Worm (Caenorhabditis elegans) whole organism, L4 larva: ENCODE results near the gene H01M10.2.

Experiments
- D1046.2 ChIP-seq: fragments of 200-800 bp; sonication (Bioruptor generic); IDR thresholded peaks from 2 replicates; pipeline ENCODE4 v1.3.6; 2022; ENCODE audit warnings: missing genetic modification characterization, missing compliant biosample characterization
- F10B5.3 ChIP-seq: sonication (generic microtip); optimal IDR thresholded peaks from 2 replicates; lab custom pipeline; 2016; ENCODE audit warnings: mild to moderate bottlenecking, missing genetic modification characterization, missing compliant biosample characterization
- F26F4.8 ChIP-seq: fragments of 200-800 bp; sonication (Bioruptor generic); conservative IDR thresholded peaks from 2 replicates; pipeline ENCODE4 v1.3.6; 2022; ENCODE audit warnings: missing genetic modification characterization, missing compliant biosample characterization
- F44E2.7 ChIP-seq: fragments of 200-800 bp; sonication (Bioruptor generic); IDR thresholded peaks from 2 replicates; pipeline ENCODE4 v2.1.2; 2022; ENCODE audit warnings: missing genetic modification characterization, missing compliant biosample characterization
- F49E8.2 ChIP-seq: sonication (generic microtip); optimal IDR thresholded peaks from 2 replicates; lab custom pipeline; 2016; ENCODE audit warnings: missing compliant biosample characterization, mild to moderate bottlenecking, missing genetic modification characterization, borderline replicate concordance
- Y5F2A.4 ChIP-seq: fragments of 200-800 bp; sonication (Bioruptor generic); optimal IDR thresholded peaks from 2 replicates; lab custom pipeline; 2018; ENCODE audit warnings: mild to moderate bottlenecking, missing genetic modification characterization, missing compliant biosample characterization
- ZK546.5 ChIP-seq, 2 experiments: sonication (generic microtip); optimal IDR thresholded peaks; 2 replicates each; lab custom pipeline; 2017; ENCODE audit warnings: missing biosample characterization in 2 of 2, missing genetic modification characterization in 2 of 2
- ceh-28 ChIP-seq: fragments of 150-350 bp; optimal IDR thresholded peaks from 2 replicates; lab custom pipeline; 2014; ENCODE audit warnings: missing biosample characterization, missing genetic modification reagents, missing genetic modification characterization
- ceh-32 ChIP-seq: sonication (generic microtip); optimal IDR thresholded peaks from 2 replicates; lab custom pipeline; 2016; ENCODE audit warnings: mild to moderate bottlenecking, missing genetic modification characterization, missing compliant biosample characterization; ENCODE audit not compliant: poor library complexity
- ceh-62 ChIP-seq: sonication (generic microtip); optimal IDR thresholded peaks from 2 replicates; lab custom pipeline; 2017; ENCODE audit warnings: missing biosample characterization, missing genetic modification characterization
- ces-1 ChIP-seq: fragments of 150-350 bp; sonication (generic microtip); optimal IDR thresholded peaks from 4 replicates; lab custom pipeline; 2014; ENCODE audit warnings: missing biosample characterization, missing genetic modification reagents, missing genetic modification characterization
- duxl-1 ChIP-seq: sonication (generic microtip); optimal IDR thresholded peaks from 2 replicates; lab custom pipeline; 2016; ENCODE audit warnings: mild to moderate bottlenecking, missing genetic modification characterization, moderate library complexity, missing compliant biosample characterization; ENCODE audit not compliant: poor library complexity
- egl-27 ChIP-seq: sonication (generic microtip); optimal IDR thresholded peaks from 3 replicates; lab custom pipeline; 2017; ENCODE audit warnings: missing biosample characterization, missing genetic modification reagents, missing genetic modification characterization
- egl-43 ChIP-seq: fragments of 200-800 bp; sonication (Bioruptor generic); IDR thresholded peaks from 2 replicates; pipeline ENCODE4 v1.3.6; 2022; ENCODE audit warnings: missing genetic modification reagents, missing genetic modification characterization, missing compliant biosample characterization
- fos-1 ChIP-seq: fragments of 150-350 bp; optimal IDR thresholded peaks from 2 replicates; lab custom pipeline; 2014; ENCODE audit warnings: missing biosample characterization, missing genetic modification characterization
- hif-1 ChIP-seq, 2 experiments: sonication (generic microtip); optimal IDR thresholded peaks; 2 replicates each; lab custom pipeline; 2016 to 2017; ENCODE audit warnings: missing compliant biosample characterization in 2 of 2, missing genetic modification characterization in 2 of 2, missing genetic modification reagents in 2 of 2, missing genotype in 2 of 2, mild to moderate bottlenecking in 1 of 2
- hmg-1.1 ChIP-seq: fragments of 200-800 bp; sonication (Bioruptor generic); IDR thresholded peaks from 2 replicates; pipeline ENCODE4 v1.3.6; 2022; ENCODE audit warnings: missing genetic modification reagents, missing genetic modification characterization, missing compliant biosample characterization
- lin-1 ChIP-seq: fragments of 200-800 bp; sonication (Bioruptor generic); IDR thresholded peaks from 2 replicates; pipeline ENCODE4 v1.3.6; 2022; ENCODE audit warnings: missing genetic modification reagents, missing genetic modification characterization, missing compliant biosample characterization
- lin-15B ChIP-seq: fragments of 150-350 bp; sonication (generic microtip); optimal IDR thresholded peaks from 3 replicates; lab custom pipeline; 2014; ENCODE audit warnings: missing biosample characterization, missing genetic modification characterization
- lin-39 ChIP-seq: fragments of 150-350 bp; optimal IDR thresholded peaks from 2 replicates; lab custom pipeline; 2014; ENCODE audit warnings: missing biosample characterization, missing genetic modification reagents, missing genetic modification characterization
- lir-3 ChIP-seq: sonication (generic microtip); optimal IDR thresholded peaks from 2 replicates; lab custom pipeline; 2016; ENCODE audit warnings: mild to moderate bottlenecking, missing genetic modification characterization, missing compliant biosample characterization
- madf-5 ChIP-seq, 2 experiments: fragments of 200-800 bp; sonication (Bioruptor generic); IDR thresholded peaks; 2 replicates each; pipeline ENCODE4 v1.3.6; 2022; ENCODE audit warnings: missing compliant biosample characterization in 2 of 2, missing genetic modification characterization in 2 of 2
- mdt-29 ChIP-seq: fragments of 200-800 bp; sonication (Bioruptor generic); IDR thresholded peaks from 2 replicates; pipeline ENCODE4 v1.3.6; 2022; ENCODE audit warnings: missing genetic modification reagents, missing genetic modification characterization, missing compliant biosample characterization
- mes-2 ChIP-seq: sonication (generic microtip); optimal IDR thresholded peaks from 2 replicates; lab custom pipeline; 2016; ENCODE audit warnings: missing genotype, mild to moderate bottlenecking, missing genetic modification characterization, missing compliant biosample characterization; ENCODE audit not compliant: poor library complexity, severe bottlenecking
- mxl-2 ChIP-seq: fragments of 200-800 bp; sonication (Bioruptor generic); conservative IDR thresholded peaks from 2 replicates; pipeline ENCODE4 v1.3.6; 2022; ENCODE audit warnings: missing genetic modification reagents, missing genetic modification characterization, missing compliant biosample characterization
- nhr-102 ChIP-seq: sonication (generic microtip); optimal IDR thresholded peaks from 2 replicates; lab custom pipeline; 2016; ENCODE audit warnings: mild to moderate bottlenecking, missing genetic modification characterization, moderate library complexity, missing compliant biosample characterization
- nhr-111 ChIP-seq: fragments of 200-800 bp; sonication (Bioruptor generic); optimal IDR thresholded peaks from 2 replicates; lab custom pipeline; 2018; ENCODE audit warnings: mild to moderate bottlenecking, missing genetic modification characterization, missing compliant biosample characterization
- nhr-237 ChIP-seq: sonication (generic microtip); optimal IDR thresholded peaks from 2 replicates; lab custom pipeline; 2017; ENCODE audit warnings: missing biosample characterization, missing genetic modification characterization
- nhr-48 ChIP-seq: sonication (generic microtip); optimal IDR thresholded peaks from 2 replicates; lab custom pipeline; 2016; ENCODE audit warnings: mild to moderate bottlenecking, missing genetic modification characterization, missing compliant biosample characterization
- pha-4 ChIP-seq, 2 experiments: fragments of 150-350 bp in 1 of 2; fragments of 200-800 bp in 1 of 2; sonication (Bioruptor generic) in 1 of 2; IDR thresholded peaks in 1 of 2; optimal IDR thresholded peaks in 1 of 2; 2 replicates each; pipeline versions ENCODE4 v1.3.6 to Lab custom; 2014 to 2022; ENCODE audit warnings: missing genetic modification characterization in 2 of 2, missing genetic modification reagents in 2 of 2, missing biosample characterization in 1 of 2, missing compliant biosample characterization in 1 of 2
- php-3 ChIP-seq: fragments of 200-800 bp; sonication (Bioruptor generic); IDR thresholded peaks from 2 replicates; pipeline ENCODE4 v1.3.6; 2022; ENCODE audit warnings: missing genetic modification reagents, missing genetic modification characterization, missing compliant biosample characterization
- pqm-1 ChIP-seq: sonication (generic microtip); optimal IDR thresholded peaks from 2 replicates; lab custom pipeline; 2017; ENCODE audit warnings: missing biosample characterization, missing genetic modification characterization
- rbr-2 ChIP-seq: sonication (generic microtip); optimal IDR thresholded peaks from 2 replicates; lab custom pipeline; 2016; ENCODE audit warnings: missing genotype, missing genetic modification characterization, missing compliant biosample characterization
- sdz-12 ChIP-seq: fragments of 200-800 bp; sonication (Bioruptor generic); optimal IDR thresholded peaks from 2 replicates; lab custom pipeline; 2018; ENCODE audit warnings: mild to moderate bottlenecking, missing genetic modification characterization, missing compliant biosample characterization
- skn-1 ChIP-seq: fragments of 150-350 bp; optimal IDR thresholded peaks from 2 replicates; lab custom pipeline; 2014; ENCODE audit warnings: missing biosample characterization, missing genetic modification characterization
- snpc-4 ChIP-seq: fragments of 150-350 bp; optimal IDR thresholded peaks from 2 replicates; lab custom pipeline; 2014; ENCODE audit warnings: missing biosample characterization, missing genetic modification characterization
- spr-1 ChIP-seq: sonication (generic microtip); optimal IDR thresholded peaks from 2 replicates; lab custom pipeline; 2016; ENCODE audit warnings: mild to moderate bottlenecking, missing genetic modification characterization, missing compliant biosample characterization
- vab-7 ChIP-seq: fragments of 200-800 bp; sonication (Bioruptor generic); IDR thresholded peaks from 2 replicates; pipeline ENCODE4 v1.3.6; 2022; ENCODE audit warnings: missing genetic modification reagents, missing genetic modification characterization, missing compliant biosample characterization
- ztf-11 ChIP-seq: fragments of 150-350 bp; optimal IDR thresholded peaks from 2 replicates; lab custom pipeline; 2014; ENCODE audit warnings: missing biosample characterization, missing genetic modification characterization
- ztf-7 ChIP-seq: fragments of 150-350 bp; optimal IDR thresholded peaks from 2 replicates; lab custom pipeline; 2014; ENCODE audit warnings: missing biosample characterization, missing genetic modification characterization

H01M10.2 gene

ce11 chrX:2549322-2549721, 36.2 kb downstream of the H01M10.2 start (continued):
- TF ChIP-seq ztf-7 (tag; lab: Kevin White, UChicago), result peak; percentile 33
- peak; percentile 92 for TF ChIP-seq egl-43 (GFP tag; lab: Robert Waterston, UW)
- TF ChIP-seq mxl-2 (GFP tag; lab: Robert Waterston, UW), result 0 out of 2 replicates have a peak, but pooled peaks have one; percentile 30
- TF ChIP-seq fos-1 (tag; lab: Kevin White, UChicago), result no peak
- TF ChIP-seq hif-1 (tag; optimal IDR thresholded peaks at IDR 0.05; lab: Kevin White, UChicago), result peak; percentile 43 to 68
- peak; percentile 68 to 91; a peak in 2 of 4 replicates for TF ChIP-seq madf-5 (GFP tag; IDR thresholded peaks at IDR 0.05; lab: Robert Waterston, UW)
- TF ChIP-seq F44E2.7 (GFP tag; lab: Robert Waterston, UW), result peak; percentile 84; the same call in 1 of the 2 replicates
- no peak for TF ChIP-seq ZK546.5 (tag; optimal IDR thresholded peaks at IDR 0.05; lab: Kevin White, UChicago)
- peak; percentile 74 for TF ChIP-seq lir-3 (tag; lab: Kevin White, UChicago)
- peak; percentile 18; the same call in 1 of the 2 replicates for TF ChIP-seq php-3 (GFP tag; lab: Robert Waterston, UW)
- TF ChIP-seq nhr-237, result no peak
- no peak for TF ChIP-seq pqm-1
- TF ChIP-seq ztf-11 (tag; lab: Kevin White, UChicago), result no peak
- no peak for TF ChIP-seq lin-39 (tag; lab: Kevin White, UChicago)
- TF ChIP-seq nhr-102 (tag; lab: Kevin White, UChicago), result peak; percentile 57
- peak; percentile 94 for TF ChIP-seq hmg-1.1 (GFP tag; lab: Robert Waterston, UW)
- TF ChIP-seq F10B5.3, result peak; percentile 61
- TF ChIP-seq Y5F2A.4 (GFP tag; lab: Kevin White, UChicago), result peak; percentile 45
- no peak for TF ChIP-seq ceh-62
- TF ChIP-seq lin-15B (tag; lab: Kevin White, UChicago), result no peak
- peak; percentile 34 for TF ChIP-seq duxl-1
- 0 out of 2 replicates have a peak, but pooled peaks have one; percentile 47 for TF ChIP-seq mdt-29
- no peak for TF ChIP-seq ces-1 (GFP tag; lab: Kevin White, UChicago)
- TF ChIP-seq rbr-2, result peak; percentile 69
- peak; percentile 62 for TF ChIP-seq sdz-12 (GFP tag; lab: Kevin White, UChicago)
- TF ChIP-seq lin-1 (GFP tag; lab: Robert Waterston, UW), result peak; percentile 91
- TF ChIP-seq nhr-111 (GFP tag; lab: Kevin White, UChicago), result peak; percentile 11
- peak; percentile 66 for TF ChIP-seq spr-1
- TF ChIP-seq mes-2 (tag; lab: Kevin White, UChicago), result peak; percentile 74
- no peak for TF ChIP-seq ceh-28 (tag; lab: Kevin White, UChicago)
- no peak for TF ChIP-seq skn-1 (tag; lab: Kevin White, UChicago)
- peak; percentile 59 for TF ChIP-seq nhr-48 (tag; lab: Kevin White, UChicago)
- peak; percentile 77; the same call in 1 of the 2 replicates for TF ChIP-seq F26F4.8
- TF ChIP-seq snpc-4 (tag; lab: Kevin White, UChicago), result no peak
- no peak for TF ChIP-seq egl-27 (tag; lab: Kevin White, UChicago)
- peak; percentile 81 for TF ChIP-seq pha-4 (GFP tag; IDR thresholded peaks at IDR 0.05; lab: Robert Waterston, UW)
- TF ChIP-seq pha-4 (tag; optimal IDR thresholded peaks at IDR 0.05; lab: Kevin White, UChicago), result no peak

DNA sequence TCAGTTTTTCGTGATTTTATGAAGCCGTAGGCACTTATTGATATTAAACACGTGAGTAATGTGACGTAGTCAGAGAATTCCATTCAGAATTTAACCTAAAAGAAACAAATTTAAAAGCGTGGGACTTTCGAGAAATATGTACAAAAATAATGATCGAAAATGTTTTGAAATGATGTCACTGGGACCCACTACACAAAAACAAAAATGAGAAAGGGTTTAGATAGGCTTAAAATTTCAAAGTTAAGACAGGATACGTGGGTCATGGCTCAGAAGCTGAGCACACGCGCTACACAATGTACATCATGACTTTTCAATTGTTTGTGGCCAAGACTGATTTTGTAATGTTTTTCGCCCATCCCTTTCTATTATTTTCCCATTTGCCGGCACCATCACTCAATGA, 36.7 kb downstream of the H01M10.2 start, which contains the start of gene smvt-1:
TSS of gene smvt-1 (minus strand) at position 101 of the 400 bp plus-strand sequence.
- TF ChIP-seq fos-1 (tag; lab: Kevin White, UChicago), result no peak
- TF ChIP-seq sdz-12 (GFP tag; lab: Kevin White, UChicago), result no peak
- no peak for TF ChIP-seq ceh-62
- TF ChIP-seq F49E8.2, result no peak
- no peak for TF ChIP-seq vab-7 (GFP tag; lab: Robert Waterston, UW)
- TF ChIP-seq nhr-111 (GFP tag; lab: Kevin White, UChicago), result no peak
- TF ChIP-seq D1046.2 (GFP tag; lab: Robert Waterston, UW), result no peak
- TF ChIP-seq spr-1, result no peak
- TF ChIP-seq ceh-32 (tag; lab: Kevin White, UChicago), result no peak
- TF ChIP-seq ztf-11 (tag; lab: Kevin White, UChicago), result no peak
- no peak for TF ChIP-seq pqm-1
- TF ChIP-seq, all 104 proteins: peak for 0
